Worm (Caenorhabditis elegans) whole organism, midembryonic: Measurements from ENCODE around the gene W10G11.1.

Experiments
- T22C8.4 ChIP-seq: fragments of 200-800 bp; sonication (Bioruptor generic); IDR thresholded peaks from 2 replicates; pipeline ENCODE4 v1.3.6; 2022; ENCODE audit warnings: missing genetic modification characterization, missing compliant biosample characterization
- klf-2 ChIP-seq: fragments of 200-800 bp; sonication (Bioruptor generic); conservative IDR thresholded peaks from 2 replicates; pipeline ENCODE4 v1.3.6; 2022; ENCODE audit warnings: missing genetic modification reagents, missing genetic modification characterization, missing compliant biosample characterization
- ztf-29 ChIP-seq: fragments of 200-800 bp; sonication (Bioruptor generic); IDR thresholded peaks from 2 replicates; pipeline ENCODE4 v1.3.6; 2022; ENCODE audit warnings: missing genetic modification reagents, missing genetic modification characterization, missing compliant biosample characterization

ce11 chrII:3578121-3578520 is 17.6 kb upstream of the W10G11.1 start, which contains the start of gene clec-133:
- TF ChIP-seq klf-2 = no peak
- no peak for TF ChIP-seq ztf-29 (GFP tag; lab: Robert Waterston, UW)
- TF ChIP-seq T22C8.4 = no peak
